Worm (Caenorhabditis elegans) whole organism, young adult: ENCODE measurements around the gene cyc-2.1.

ENCODE experiments used
- B0035.1 ChIP-seq: sonication (generic microtip); optimal IDR thresholded peaks from 2 replicates; lab custom pipeline; 2016; ENCODE audit warnings: missing genetic modification characterization, mild to moderate bottlenecking, missing compliant biosample characterization, missing genotype, missing genetic modification reagents
- D2030.7 ChIP-seq: fragments of 200-800 bp; sonication (Bioruptor generic); IDR thresholded peaks from 2 replicates; pipeline ENCODE4 v1.3.6; 2022; ENCODE audit warnings: missing genetic modification reagents, missing genetic modification characterization, missing compliant biosample characterization
- F23B12.7 ChIP-seq: sonication (generic microtip); optimal IDR thresholded peaks from 2 replicates; lab custom pipeline; 2017; ENCODE audit warnings: missing genetic modification characterization, mild to moderate bottlenecking, missing compliant biosample characterization, antibody characterized with exemption, moderate library complexity; ENCODE audit not compliant: insufficient read depth
- F33H1.4 ChIP-seq: fragments of 200-800 bp; sonication (Bioruptor generic); IDR thresholded peaks from 2 replicates; pipeline ENCODE4 v1.3.6; 2022; ENCODE audit warnings: missing genetic modification reagents, missing genetic modification characterization, missing compliant biosample characterization
- F57A8.1 ChIP-seq: fragments of 200-800 bp; sonication (Bioruptor generic); optimal IDR thresholded peaks from 2 replicates; lab custom pipeline; 2018; ENCODE audit warnings: mild to moderate bottlenecking, missing genetic modification characterization, moderate library complexity, missing compliant biosample characterization
- K11D2.4 ChIP-seq: fragments of 200-800 bp; sonication (Bioruptor generic); IDR thresholded peaks from 2 replicates; pipeline ENCODE4 v1.3.6; 2022; ENCODE audit warnings: missing genetic modification reagents, missing genetic modification characterization, missing compliant biosample characterization
- K12H6.12 ChIP-seq: fragments of 200-800 bp; sonication (Bioruptor generic); optimal IDR thresholded peaks from 2 replicates; lab custom pipeline; 2018; ENCODE audit warnings: mild to moderate bottlenecking, missing genetic modification characterization, missing compliant biosample characterization
- Y53F4B.3 ChIP-seq: fragments of 200-800 bp; sonication (Bioruptor generic); IDR thresholded peaks from 2 replicates; pipeline ENCODE4 v1.3.6; 2022; ENCODE audit warnings: missing genetic modification reagents, missing genetic modification characterization, missing compliant biosample characterization
- Y56A3A.18 ChIP-seq: fragments of 200-800 bp; sonication (Bioruptor generic); IDR thresholded peaks from 2 replicates; pipeline ENCODE4 v1.3.6; 2022; ENCODE audit warnings: missing genetic modification reagents, missing genetic modification characterization, missing compliant biosample characterization
- ZK185.1 ChIP-seq: sonication (generic microtip); optimal IDR thresholded peaks from 2 replicates; lab custom pipeline; 2016; ENCODE audit warnings: mild to moderate bottlenecking, missing genetic modification characterization, missing compliant biosample characterization; ENCODE audit not compliant: poor library complexity, severe bottlenecking
- ama-1 ChIP-seq, 3 experiments: fragments of 150-350 bp in 1 of 3; sonication (generic microtip) in 2 of 3; optimal IDR thresholded peaks; 2 replicates each; lab custom pipeline; 2014 to 2018; ENCODE audit warnings: missing biosample characterization in 2 of 3, missing genetic modification characterization in 2 of 3, missing genetic modification reagents in 2 of 3
- ceh-100 ChIP-seq: fragments of 200-800 bp; sonication (Bioruptor generic); IDR thresholded peaks from 2 replicates; pipeline ENCODE4 v1.3.6; 2022; ENCODE audit warnings: missing genetic modification reagents, missing genetic modification characterization, missing compliant biosample characterization
- ceh-79 ChIP-seq: sonication (generic microtip); optimal IDR thresholded peaks from 2 replicates; lab custom pipeline; 2017; ENCODE audit warnings: mild to moderate bottlenecking, missing genetic modification characterization, missing compliant biosample characterization
- ceh-91 ChIP-seq: fragments of 200-800 bp; sonication (Bioruptor generic); IDR thresholded peaks from 2 replicates; pipeline ENCODE4 v1.3.6; 2022; ENCODE audit warnings: missing genetic modification reagents, missing genetic modification characterization, missing compliant biosample characterization
- ekl-4 ChIP-seq: fragments of 200-800 bp; sonication (Bioruptor generic); IDR thresholded peaks from 2 replicates; pipeline ENCODE4 v1.3.6; 2022; ENCODE audit warnings: missing genetic modification reagents, missing genetic modification characterization, missing compliant biosample characterization
- ets-4 ChIP-seq: fragments of 200-800 bp; sonication (Bioruptor generic); optimal IDR thresholded peaks from 2 replicates; lab custom pipeline; 2018; ENCODE audit warnings: mild to moderate bottlenecking, missing genetic modification characterization, missing compliant biosample characterization
- him-1 ChIP-seq: sonication (generic microtip); optimal IDR thresholded peaks from 2 replicates; lab custom pipeline; 2016; ENCODE audit warnings: missing genotype, missing genetic modification reagents, missing genetic modification characterization, missing compliant biosample characterization
- hlh-26 ChIP-seq: fragments of 200-800 bp; sonication (Bioruptor generic); conservative IDR thresholded peaks from 2 replicates; pipeline ENCODE4 v1.3.6; 2022; ENCODE audit warnings: missing genetic modification reagents, missing genetic modification characterization, missing compliant biosample characterization
- hmg-1.2 ChIP-seq: fragments of 200-800 bp; sonication (Bioruptor generic); IDR thresholded peaks from 2 replicates; pipeline ENCODE4 v1.3.6; 2022; ENCODE audit warnings: missing genetic modification reagents, missing genetic modification characterization, missing compliant biosample characterization
- hsf-1 ChIP-seq: fragments of 200-800 bp; sonication (Bioruptor generic); IDR thresholded peaks from 2 replicates; pipeline ENCODE4 v1.3.6; 2022; ENCODE audit warnings: missing genetic modification reagents, missing genetic modification characterization, missing compliant biosample characterization
- lin-26 ChIP-seq: fragments of 200-800 bp; sonication (Bioruptor generic); IDR thresholded peaks from 2 replicates; pipeline ENCODE4 v1.3.6; 2022; ENCODE audit warnings: missing genetic modification reagents, missing genetic modification characterization, missing compliant biosample characterization
- lin-54 ChIP-seq: fragments of 200-800 bp; sonication (Bioruptor generic); optimal IDR thresholded peaks from 2 replicates; lab custom pipeline; 2018; ENCODE audit warnings: mild to moderate bottlenecking, missing genetic modification characterization, missing compliant biosample characterization
- lir-1 ChIP-seq: fragments of 200-800 bp; sonication (Bioruptor generic); conservative IDR thresholded peaks from 2 replicates; pipeline ENCODE4 v1.3.6; 2022; ENCODE audit warnings: missing genetic modification reagents, missing genetic modification characterization, missing compliant biosample characterization
- lsl-1 ChIP-seq: fragments of 200-800 bp; sonication (Bioruptor generic); optimal IDR thresholded peaks from 2 replicates; lab custom pipeline; 2018; ENCODE audit warnings: mild to moderate bottlenecking, missing genetic modification characterization, moderate library complexity, missing compliant biosample characterization
- madf-6 ChIP-seq: fragments of 200-800 bp; sonication (Bioruptor generic); IDR thresholded peaks from 2 replicates; pipeline ENCODE4 v1.3.6; 2022; ENCODE audit warnings: missing genetic modification reagents, missing genetic modification characterization, missing compliant biosample characterization
- madf-8 ChIP-seq: fragments of 200-800 bp; sonication (Bioruptor generic); conservative IDR thresholded peaks from 2 replicates; pipeline ENCODE4 v1.3.6; 2022; ENCODE audit warnings: missing genetic modification reagents, missing genetic modification characterization, missing compliant biosample characterization
- mel-28 ChIP-seq: sonication (generic microtip); optimal IDR thresholded peaks from 2 replicates; lab custom pipeline; 2016; ENCODE audit warnings: borderline replicate concordance, mild to moderate bottlenecking, missing genetic modification characterization, missing compliant biosample characterization
- mes-4 ChIP-seq: sonication (generic microtip); optimal IDR thresholded peaks from 2 replicates; lab custom pipeline; 2016; ENCODE audit warnings: missing genotype, missing genetic modification characterization, missing compliant biosample characterization
- nfya-2 ChIP-seq: fragments of 200-800 bp; sonication (Bioruptor generic); IDR thresholded peaks from 2 replicates; pipeline ENCODE4 v1.3.6; 2022; ENCODE audit warnings: missing genetic modification reagents, missing genetic modification characterization, missing compliant biosample characterization
- nhr-179 ChIP-seq: sonication (generic microtip); optimal IDR thresholded peaks from 2 replicates; lab custom pipeline; 2016; ENCODE audit warnings: mild to moderate bottlenecking, missing genetic modification characterization, missing compliant biosample characterization
- nhr-27 ChIP-seq: fragments of 200-800 bp; sonication (Bioruptor generic); optimal IDR thresholded peaks from 2 replicates; lab custom pipeline; 2018; ENCODE audit warnings: mild to moderate bottlenecking, missing genetic modification characterization, moderate library complexity, missing compliant biosample characterization
- nhr-80 ChIP-seq: sonication (generic microtip); optimal IDR thresholded peaks from 2 replicates; lab custom pipeline; 2016; ENCODE audit warnings: missing genetic modification characterization, missing compliant biosample characterization
- rcor-1 ChIP-seq: fragments of 200-800 bp; sonication (Bioruptor generic); IDR thresholded peaks from 2 replicates; pipeline ENCODE4 v1.3.6; 2022; ENCODE audit warnings: missing genetic modification reagents, missing genetic modification characterization, missing compliant biosample characterization
- repo-1 ChIP-seq: sonication (generic microtip); optimal IDR thresholded peaks from 2 replicates; lab custom pipeline; 2017; ENCODE audit warnings: mild to moderate bottlenecking, missing genetic modification characterization, missing compliant biosample characterization
- snpc-4 ChIP-seq, 5 experiments: fragments of 150-350 bp in 1 of 5; sonication (generic microtip) in 4 of 5; optimal IDR thresholded peaks; 2 replicates each; lab custom pipeline; 2014 to 2018; ENCODE audit warnings: missing genetic modification characterization in 5 of 5, missing biosample characterization in 3 of 5, antibody characterized with exemption in 2 of 5, mild to moderate bottlenecking in 2 of 5, missing compliant biosample characterization in 2 of 5, missing genotype in 2 of 5, moderate library complexity in 2 of 5, missing genetic modification reagents in 1 of 5
- somi-1 ChIP-seq: fragments of 200-800 bp; sonication (Bioruptor generic); optimal IDR thresholded peaks from 2 replicates; lab custom pipeline; 2018; ENCODE audit warnings: mild to moderate bottlenecking, missing genetic modification characterization, missing compliant biosample characterization
- tbp1 ChIP-seq: fragments of 200-800 bp; sonication (Bioruptor generic); optimal IDR thresholded peaks from 2 replicates; lab custom pipeline; 2018; ENCODE audit warnings: mild to moderate bottlenecking, missing genetic modification characterization, missing compliant biosample characterization
- tbx-9 ChIP-seq: sonication (generic microtip); optimal IDR thresholded peaks from 2 replicates; lab custom pipeline; 2016; ENCODE audit warnings: borderline replicate concordance, missing genetic modification characterization, inconsistent platforms, missing compliant biosample characterization
- unc-130 ChIP-seq: sonication (generic microtip); optimal IDR thresholded peaks from 2 replicates; lab custom pipeline; 2016; ENCODE audit warnings: missing genetic modification reagents, missing genetic modification characterization, missing compliant biosample characterization
- unc-62 ChIP-seq: fragments of 150-350 bp; optimal IDR thresholded peaks from 2 replicates; lab custom pipeline; 2014; ENCODE audit warnings: missing biosample characterization, missing genetic modification reagents, missing genetic modification characterization
- xnd-1 ChIP-seq: sonication (generic microtip); optimal IDR thresholded peaks from 2 replicates; lab custom pipeline; 2016; ENCODE audit warnings: missing genotype, missing genetic modification reagents, missing genetic modification characterization, missing compliant biosample characterization
- ztf-3 ChIP-seq: fragments of 200-800 bp; sonication (Bioruptor generic); optimal IDR thresholded peaks from 2 replicates; lab custom pipeline; 2018; ENCODE audit warnings: mild to moderate bottlenecking, missing genetic modification characterization, missing compliant biosample characterization
- ztf-6 ChIP-seq: fragments of 200-800 bp; sonication (Bioruptor generic); IDR thresholded peaks from 2 replicates; pipeline ENCODE4 v1.3.6; 2022; ENCODE audit warnings: missing genetic modification reagents, missing genetic modification characterization, missing compliant biosample characterization

cyc-2.1 gene

DNA sequence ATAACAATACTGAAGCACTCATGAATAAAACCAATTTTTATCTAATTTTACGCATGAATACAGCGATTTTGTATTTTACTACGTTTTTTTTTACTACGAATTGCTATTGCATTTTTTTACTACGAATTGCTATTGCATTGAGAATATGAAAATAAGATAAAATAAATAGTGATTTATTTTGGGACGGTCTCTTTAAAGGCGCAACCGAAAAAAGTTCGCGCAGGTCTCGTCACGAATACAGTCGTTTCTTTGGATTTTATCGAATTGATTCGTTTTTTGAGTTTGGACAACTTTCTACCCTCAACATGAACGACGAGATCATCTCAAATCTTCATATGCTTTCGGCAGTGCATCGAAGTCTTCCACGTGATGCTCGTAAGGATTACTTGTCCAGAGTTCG is 3.0 kb upstream of the cyc-2.1 start, which contains the start of gene Y17G9B.4:
Gene Y17G9B.4, plus strand, starts transcription at position 306 of the 400 bp plus-strand sequence.
- TF ChIP-seq hmg-1.2 (no peak), nhr-179 (tag; lab: Kevin White, UChicago) (no peak), repo-1 (tag; lab: Kevin White, UChicago) (no peak), madf-6 (peak; percentile 83), xnd-1 (tag; lab: Kevin White, UChicago) (peak; percentile 86), lsl-1 (GFP tag; lab: Kevin White, UChicago) (peak; percentile 91), tbp1 (GFP tag; lab: Kevin White, UChicago) (peak; percentile 17), snpc-4 (GFP tag; optimal IDR thresholded peaks at IDR 0.05; lab: Kevin White, UChicago) (no peak), snpc-4 (tag; optimal IDR thresholded peaks at IDR 0.05; lab: Kevin White, UChicago) (peak in 2 of 4 experiments; percentile 25 to 52), ekl-4 (no peak), D2030.7 (GFP tag; lab: Robert Waterston, UW) (peak; percentile 53), lin-26 (GFP tag; lab: Robert Waterston, UW) (no peak), F33H1.4 (GFP tag; lab: Robert Waterston, UW) (peak; percentile 90), madf-8 (GFP tag; lab: Robert Waterston, UW) (peak; percentile 42)

DNA sequence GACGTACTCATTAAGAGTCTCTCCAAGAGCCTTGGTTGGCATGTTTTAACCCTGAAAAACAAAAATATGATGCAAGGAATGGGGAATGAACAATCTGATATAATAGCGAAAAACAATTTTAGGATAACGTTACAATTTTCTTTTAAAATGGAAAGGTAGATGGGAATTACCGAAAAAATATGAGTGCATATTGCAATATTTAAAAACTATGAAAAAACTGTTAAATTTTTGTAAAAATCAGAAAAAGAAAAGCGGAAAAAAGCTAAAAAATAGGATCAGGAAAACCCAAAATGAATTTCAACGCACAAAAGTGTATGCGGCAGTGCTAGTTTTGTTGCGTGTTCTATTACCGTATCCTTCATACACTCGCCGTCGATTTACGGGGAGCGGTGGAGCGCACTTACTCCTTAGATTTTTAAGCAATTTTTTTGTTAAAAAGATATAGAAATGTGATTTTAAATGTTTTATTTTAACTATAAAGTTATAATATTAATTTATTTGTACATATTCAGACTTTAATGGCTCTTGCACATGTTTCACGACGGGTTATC is 991 bp upstream of the cyc-2.1 start, which contains the start of the genes rpl-20 and Y17G9B.5:
Gene rpl-20, minus strand, starts transcription at position 51 of the 551 bp plus-strand sequence.
Gene Y17G9B.5, plus strand, starts transcription at position 513 of the 551 bp plus-strand sequence.
- TF ChIP-seq nfya-2 (GFP tag; lab: Robert Waterston, UW), result peak; percentile 95
- peak; percentile 90 for TF ChIP-seq mel-28 (tag; lab: Kevin White, UChicago)
- peak; percentile 99 for TF ChIP-seq ZK185.1 (tag; lab: Kevin White, UChicago)
- peak; percentile 42 for TF ChIP-seq tbx-9 (tag; lab: Kevin White, UChicago)
- TF ChIP-seq lsl-1 (GFP tag; lab: Kevin White, UChicago), result peak; percentile 100
- peak; percentile 99 for TF ChIP-seq ekl-4
- TF ChIP-seq unc-62 (GFP tag; lab: Kevin White, UChicago), result peak; percentile 32
- peak; percentile 98 for TF ChIP-seq F33H1.4 (GFP tag; lab: Robert Waterston, UW)
- peak; percentile 99 for TF ChIP-seq rcor-1
- peak; percentile 99 for TF ChIP-seq Y56A3A.18 (GFP tag; lab: Robert Waterston, UW)
- TF ChIP-seq madf-8 (GFP tag; lab: Robert Waterston, UW), result peak; percentile 94
- TF ChIP-seq B0035.1 (tag; lab: Kevin White, UChicago), result peak; percentile 96
- peak; percentile 88 for TF ChIP-seq mes-4
- TF ChIP-seq ceh-91 (GFP tag; lab: Robert Waterston, UW), result peak; percentile 99
- TF ChIP-seq ceh-100 (GFP tag; lab: Robert Waterston, UW), result peak; percentile 94
- TF ChIP-seq lir-1 (GFP tag; lab: Robert Waterston, UW), result peak; percentile 99
- peak; percentile 84 for TF ChIP-seq tbp1 (GFP tag; lab: Kevin White, UChicago)
- peak; percentile 99 for TF ChIP-seq K12H6.12 (tag; lab: Kevin White, UChicago)
- TF ChIP-seq repo-1 (tag; lab: Kevin White, UChicago), result peak; percentile 99
- peak; percentile 96 for TF ChIP-seq nhr-27 (tag; lab: Kevin White, UChicago)
- TF ChIP-seq ets-4 (GFP tag; lab: Kevin White, UChicago), result peak; percentile 96
- TF ChIP-seq somi-1, result peak; percentile 100
- peak; percentile 99 for TF ChIP-seq lin-54 (GFP tag; lab: Kevin White, UChicago)
- peak; percentile 98 for TF ChIP-seq ztf-6 (GFP tag; lab: Robert Waterston, UW)
- TF ChIP-seq hlh-26 (GFP tag; lab: Robert Waterston, UW), result no peak
- TF ChIP-seq hsf-1 (GFP tag; lab: Robert Waterston, UW), result peak; percentile 97
- TF ChIP-seq K11D2.4, result peak; percentile 100
- TF ChIP-seq ceh-79 (tag; lab: Kevin White, UChicago), result peak; percentile 90
- peak; percentile 98 for TF ChIP-seq ztf-3 (GFP tag; lab: Kevin White, UChicago)
- peak; percentile 99 for TF ChIP-seq nhr-80 (tag; lab: Kevin White, UChicago)
- peak; percentile 91 for TF ChIP-seq Y53F4B.3
- no peak for TF ChIP-seq nhr-179 (tag; lab: Kevin White, UChicago)
- TF ChIP-seq hmg-1.2, result peak; percentile 97
- peak; percentile 96 for TF ChIP-seq him-1 (tag; lab: Kevin White, UChicago)
- peak; percentile 84 for TF ChIP-seq F57A8.1 (GFP tag; lab: Kevin White, UChicago)
- TF ChIP-seq unc-130, result peak; percentile 98
- peak; percentile 99 for TF ChIP-seq F23B12.7 (tag; lab: Kevin White, UChicago)
- peak; percentile 50 for TF ChIP-seq ama-1 (optimal IDR thresholded peaks at IDR 0.05; lab: Kevin White, UChicago)
- peak; percentile 71 to 88 for TF ChIP-seq ama-1 (GFP tag; optimal IDR thresholded peaks at IDR 0.05; lab: Kevin White, UChicago)
